Worm (Caenorhabditis elegans) whole organism, L2 larva: Measurements from ENCODE around the gene C28A5.6.
A peak's percentile ranks its signal among the peaks of the same experiment; 100 is the strongest.
"Not testable (repeated sequence)": the region's sequence is repeated elsewhere in the genome, so short reads cannot be mapped to it uniquely, and the experiment has no call there.

Source experiments
- R02D3.7 ChIP-seq: fragments of 150-350 bp; optimal IDR thresholded peaks from 2 replicates; lab custom pipeline; 2014; ENCODE audit warnings: missing biosample characterization, missing genetic modification characterization
- Y55F3AM.14 ChIP-seq: fragments of 200-800 bp; sonication (Bioruptor generic); optimal IDR thresholded peaks from 2 replicates; lab custom pipeline; 2018; ENCODE audit warnings: mild to moderate bottlenecking, missing genetic modification characterization, missing compliant biosample characterization
- alr-1 ChIP-seq: fragments of 150-350 bp; optimal IDR thresholded peaks from 2 replicates; lab custom pipeline; 2014; ENCODE audit warnings: missing biosample characterization, missing genetic modification characterization
- aly-2 ChIP-seq: fragments of 150-350 bp; optimal IDR thresholded peaks from 2 replicates; lab custom pipeline; 2014; ENCODE audit warnings: missing biosample characterization, missing genetic modification characterization
- ama-1 ChIP-seq: fragments of 150-350 bp; optimal IDR thresholded peaks from 2 replicates; lab custom pipeline; 2018; ENCODE audit warnings: inconsistent platforms
- blmp-1 ChIP-seq: sonication (generic microtip); optimal IDR thresholded peaks from 2 replicates; lab custom pipeline; 2017; ENCODE audit warnings: missing genetic modification characterization, mild to moderate bottlenecking, missing compliant biosample characterization, antibody characterized with exemption, moderate library complexity; ENCODE audit not compliant: insufficient read depth
- ceh-16 ChIP-seq: fragments of 150-350 bp; optimal IDR thresholded peaks from 2 replicates; lab custom pipeline; 2014; ENCODE audit warnings: missing biosample characterization, missing genetic modification characterization
- crh-2 ChIP-seq: sonication (generic microtip); optimal IDR thresholded peaks from 2 replicates; lab custom pipeline; 2017; ENCODE audit warnings: missing biosample characterization, missing genetic modification characterization
- egl-27 ChIP-seq: sonication (generic microtip); optimal IDR thresholded peaks from 3 replicates; lab custom pipeline; 2017; ENCODE audit warnings: missing biosample characterization, missing genetic modification reagents, missing genetic modification characterization
- elt-1 ChIP-seq: fragments of 150-350 bp; optimal IDR thresholded peaks from 2 replicates; lab custom pipeline; 2014; ENCODE audit warnings: missing biosample characterization, missing genetic modification characterization
- fos-1 ChIP-seq: fragments of 150-350 bp; optimal IDR thresholded peaks from 2 replicates; lab custom pipeline; 2014; ENCODE audit warnings: missing biosample characterization, missing genetic modification characterization
- lin-39 ChIP-seq: fragments of 150-350 bp; optimal IDR thresholded peaks from 2 replicates; lab custom pipeline; 2014; ENCODE audit warnings: missing biosample characterization, missing genetic modification reagents, missing genetic modification characterization
- lsy-2 ChIP-seq, 2 experiments: fragments of 150-350 bp in 1 of 2; sonication (generic microtip) in 1 of 2; optimal IDR thresholded peaks; 2 replicates each; lab custom pipeline; 2014 to 2017; ENCODE audit warnings: missing biosample characterization in 2 of 2, missing genetic modification characterization in 2 of 2
- mab-5 ChIP-seq: fragments of 150-350 bp; optimal IDR thresholded peaks from 2 replicates; lab custom pipeline; 2014; ENCODE audit warnings: missing biosample characterization, missing genetic modification characterization
- mdl-1 ChIP-seq, 2 experiments: fragments of 150-350 bp in 1 of 2; sonication (generic microtip) in 1 of 2; optimal IDR thresholded peaks; 2 replicates each; lab custom pipeline; 2017; ENCODE audit warnings: missing biosample characterization in 2 of 2, missing genetic modification characterization in 2 of 2
- nhr-10 ChIP-seq: sonication (generic microtip); optimal IDR thresholded peaks from 2 replicates; lab custom pipeline; 2017; ENCODE audit warnings: missing biosample characterization, missing genetic modification characterization
- nhr-11 ChIP-seq: fragments of 150-350 bp; optimal IDR thresholded peaks from 2 replicates; lab custom pipeline; 2014; ENCODE audit warnings: missing biosample characterization, missing genetic modification characterization
- nhr-12 ChIP-seq: fragments of 150-350 bp; optimal IDR thresholded peaks from 2 replicates; lab custom pipeline; 2014; ENCODE audit warnings: missing biosample characterization, missing genetic modification characterization
- nhr-129 ChIP-seq: fragments of 150-350 bp; optimal IDR thresholded peaks from 2 replicates; lab custom pipeline; 2014; ENCODE audit warnings: missing biosample characterization, missing genetic modification characterization
- nhr-237 ChIP-seq: fragments of 150-350 bp; optimal IDR thresholded peaks from 2 replicates; lab custom pipeline; 2014; ENCODE audit warnings: missing biosample characterization, missing genetic modification characterization
- nhr-25 ChIP-seq: fragments of 150-350 bp; sonication (generic microtip); optimal IDR thresholded peaks from 3 replicates; lab custom pipeline; 2014; ENCODE audit warnings: missing biosample characterization, missing genetic modification characterization
- nhr-6 ChIP-seq: fragments of 150-350 bp; optimal IDR thresholded peaks from 2 replicates; lab custom pipeline; 2014; ENCODE audit warnings: missing biosample characterization, missing genetic modification characterization
- peb-1 ChIP-seq: fragments of 150-350 bp; optimal IDR thresholded peaks from 2 replicates; lab custom pipeline; 2014; ENCODE audit warnings: missing biosample characterization, missing genetic modification characterization
- sem-4 ChIP-seq: fragments of 150-350 bp; optimal IDR thresholded peaks from 2 replicates; lab custom pipeline; 2014; ENCODE audit warnings: missing biosample characterization, missing genetic modification reagents, missing genetic modification characterization
- skn-1 ChIP-seq: sonication (generic microtip); optimal IDR thresholded peaks from 2 replicates; lab custom pipeline; 2017; ENCODE audit warnings: missing biosample characterization, missing genetic modification characterization
- sma-3 ChIP-seq: sonication (generic microtip); optimal IDR thresholded peaks from 2 replicates; lab custom pipeline; 2016; ENCODE audit warnings: missing genetic modification reagents, missing genetic modification characterization, missing compliant biosample characterization
- sma-9 ChIP-seq, 2 experiments: fragments of 150-350 bp in 1 of 2; sonication (generic microtip) in 1 of 2; optimal IDR thresholded peaks; 2 replicates each; lab custom pipeline; 2014 to 2016; ENCODE audit warnings: missing genetic modification characterization in 2 of 2, mild to moderate bottlenecking in 1 of 2, missing biosample characterization in 1 of 2, missing compliant biosample characterization in 1 of 2, missing genetic modification reagents in 1 of 2, moderate library complexity in 1 of 2
- snpc-4 ChIP-seq: fragments of 150-350 bp; optimal IDR thresholded peaks from 2 replicates; lab custom pipeline; 2014; ENCODE audit warnings: missing biosample characterization, missing genetic modification characterization
- unc-55 ChIP-seq: fragments of 150-350 bp; sonication (generic microtip); optimal IDR thresholded peaks from 3 replicates; lab custom pipeline; 2014; ENCODE audit warnings: missing biosample characterization, missing genetic modification reagents, missing genetic modification characterization
- zag-1 ChIP-seq: fragments of 150-350 bp; optimal IDR thresholded peaks from 2 replicates; lab custom pipeline; 2014; ENCODE audit warnings: missing biosample characterization, missing genetic modification characterization
- ztf-11 ChIP-seq: sonication (generic microtip); optimal IDR thresholded peaks from 2 replicates; lab custom pipeline; 2017; ENCODE audit warnings: missing biosample characterization, missing genetic modification characterization

The C28A5.6 gene

DNA sequence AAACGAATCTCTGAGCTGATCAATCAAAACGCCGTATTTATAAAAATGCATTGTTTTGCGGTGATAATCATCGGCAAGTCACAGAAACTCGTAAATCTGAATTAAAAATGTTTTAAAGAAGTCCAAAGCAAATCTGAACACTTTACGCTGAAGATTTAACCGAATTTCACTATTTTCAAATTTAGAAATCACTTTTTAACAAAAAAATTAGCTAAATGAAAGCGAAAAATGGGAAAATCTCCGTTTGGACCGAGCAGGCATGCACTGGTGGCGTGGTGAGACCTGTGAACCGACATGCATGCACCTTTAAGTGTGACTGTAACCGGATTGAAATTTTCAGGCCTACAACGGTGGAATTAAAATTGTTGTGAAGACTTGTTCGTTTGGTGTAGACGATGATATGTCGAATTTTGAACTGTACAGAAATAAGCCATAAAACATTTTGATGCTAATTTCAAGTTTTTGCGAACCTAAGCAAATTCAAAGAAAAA, 10.2 kb upstream of the C28A5.6 start, which contains the start of gene C28A5.2:
Gene C28A5.2, minus strand, starts transcription at position 51 of the 491 bp plus-strand sequence.
- TF ChIP-seq nhr-237 (tag; lab: Kevin White, UChicago), result no peak
- no peak for TF ChIP-seq mdl-1 (tag; optimal IDR thresholded peaks at IDR 0.05; lab: Kevin White, UChicago)
- TF ChIP-seq lin-39 (tag; lab: Kevin White, UChicago), result no peak
- no peak for TF ChIP-seq nhr-6 (tag; lab: Kevin White, UChicago)
- TF ChIP-seq ama-1 (lab: Kevin White, UChicago), result no peak
- TF ChIP-seq skn-1, result no peak
- no peak for TF ChIP-seq ztf-11 (tag; lab: Kevin White, UChicago)
- TF ChIP-seq snpc-4 (tag; lab: Kevin White, UChicago), result no peak
- no peak for TF ChIP-seq ceh-16
- no peak for TF ChIP-seq lsy-2 (tag; optimal IDR thresholded peaks at IDR 0.05; lab: Kevin White, UChicago)
- TF ChIP-seq blmp-1 (tag; lab: Kevin White, UChicago), result no peak
- no peak for TF ChIP-seq sem-4 (tag; lab: Kevin White, UChicago)
- TF ChIP-seq fos-1, result no peak
- TF ChIP-seq nhr-25 (tag; lab: Kevin White, UChicago), result no peak
- TF ChIP-seq, all 48 proteins: peak for 0

DNA sequence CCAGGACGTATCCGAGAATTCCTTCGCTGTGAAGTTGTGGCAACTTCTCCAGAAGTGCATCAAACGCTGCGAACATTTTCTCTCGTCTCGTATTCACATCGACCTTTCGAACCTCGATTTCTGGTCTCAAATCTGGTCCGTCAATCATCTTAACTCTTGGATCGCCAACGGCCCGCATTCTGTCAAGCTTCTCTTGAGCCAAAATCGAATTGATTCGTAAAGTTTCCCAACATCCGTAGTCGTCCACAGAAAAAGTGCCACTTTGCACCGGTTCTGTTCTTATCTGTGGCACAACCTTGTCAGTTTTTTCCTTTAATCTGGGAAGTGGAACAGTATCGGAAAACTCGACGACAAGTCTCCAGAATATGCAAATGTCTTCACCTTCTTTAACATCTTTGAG, 6.0 kb upstream of the C28A5.6 start:
- TF ChIP-seq aly-2 (tag; lab: Kevin White, UChicago) (no peak), fos-1 (no peak), skn-1 (no peak), lin-39 (tag; lab: Kevin White, UChicago) (no peak), sem-4 (tag; lab: Kevin White, UChicago) (no peak), alr-1 (tag; lab: Kevin White, UChicago) (no peak), blmp-1 (tag; lab: Kevin White, UChicago) (no peak), peb-1 (tag; lab: Kevin White, UChicago) (no peak), crh-2 (tag; lab: Kevin White, UChicago) (no peak), Y55F3AM.14 (GFP tag; lab: Kevin White, UChicago) (no peak), nhr-12 (tag; lab: Kevin White, UChicago) (no peak), sma-3 (GFP tag; lab: Kevin White, UChicago) (no peak), elt-1 (tag; lab: Kevin White, UChicago) (no peak), zag-1 (tag; lab: Kevin White, UChicago) (no peak), R02D3.7 (tag; lab: Kevin White, UChicago) (no peak)

DNA sequence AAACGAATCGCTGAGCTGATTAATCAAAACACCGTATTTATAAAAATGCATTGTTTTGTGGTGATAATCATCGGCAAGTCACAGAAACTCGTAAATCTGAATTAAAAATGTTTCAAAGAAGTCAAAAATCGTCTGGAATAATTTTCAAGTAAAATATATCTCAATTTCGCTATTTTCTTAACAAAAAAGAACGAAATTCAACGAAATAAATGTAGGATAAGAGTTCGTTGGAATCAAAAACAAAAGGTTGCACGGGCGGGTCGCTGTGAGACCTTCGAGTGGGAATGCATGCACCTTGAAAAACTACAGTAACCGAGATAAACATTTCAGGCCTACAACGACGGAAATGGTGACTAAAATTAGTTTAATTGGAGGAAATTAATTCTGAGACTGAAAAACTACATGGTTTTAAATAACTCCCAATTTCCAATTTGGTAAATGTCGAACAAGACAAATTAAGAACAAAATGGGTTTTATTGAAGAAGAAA, 5.0 kb upstream of the C28A5.6 start, which contains the start of gene C28A5.1:
Gene C28A5.1, minus strand, starts transcription at position 51 of the 488 bp plus-strand sequence.
- no peak for TF ChIP-seq mab-5 (tag; lab: Kevin White, UChicago)

DNA sequence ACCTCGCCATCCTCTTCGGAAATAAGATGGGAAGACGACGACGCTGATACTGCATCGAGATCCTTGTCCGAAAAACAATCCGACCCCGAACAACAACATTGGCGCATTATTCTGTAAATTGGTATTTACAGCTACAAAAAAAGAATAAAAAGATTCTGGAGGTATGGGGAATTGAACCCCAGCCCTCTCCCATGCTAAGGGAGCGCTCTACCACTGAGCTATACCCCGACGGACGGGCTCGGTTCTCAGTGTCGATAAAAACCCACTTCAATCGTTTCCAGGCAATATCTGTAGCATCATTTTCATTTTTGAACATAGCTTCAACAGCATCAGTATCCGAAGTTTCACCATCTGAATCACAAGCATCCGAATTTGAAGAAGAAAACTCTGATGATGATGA, 505 bp downstream of the C28A5.6 start:
- TF ChIP-seq nhr-129 (tag; lab: Kevin White, UChicago), result peak; percentile 14
- no peak for TF ChIP-seq peb-1 (tag; lab: Kevin White, UChicago)
- TF ChIP-seq nhr-11 (tag; lab: Kevin White, UChicago), result no peak
- TF ChIP-seq unc-55 (GFP tag; lab: Kevin White, UChicago), result peak; percentile 11
- no peak for TF ChIP-seq nhr-10
- TF ChIP-seq egl-27 (tag; lab: Kevin White, UChicago), result no peak
- TF ChIP-seq, all 48 proteins: peak for 2

DNA sequence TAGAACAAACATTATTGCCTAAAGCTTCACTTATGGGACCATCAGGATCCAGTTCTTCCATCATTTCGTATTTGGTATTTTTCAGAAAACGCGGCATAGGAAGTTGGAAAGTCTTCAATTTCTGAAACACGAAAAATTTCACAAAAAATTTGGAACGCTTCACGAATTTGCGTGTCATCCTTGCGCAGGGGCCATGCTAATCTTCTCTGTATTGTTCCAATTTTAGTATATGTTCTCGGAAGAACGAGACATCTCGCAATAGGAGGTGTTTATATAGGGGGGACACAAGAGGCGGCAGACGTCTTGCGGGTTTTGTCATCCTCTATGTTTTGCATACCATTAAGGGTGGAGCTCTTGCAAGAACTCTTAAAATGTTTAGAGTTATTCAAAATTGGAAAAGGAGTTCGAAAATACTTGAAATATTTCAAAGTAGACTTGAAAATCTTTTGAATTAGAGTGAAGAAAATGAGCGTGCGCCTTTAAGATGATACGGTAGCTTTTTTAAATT, 2.5 kb downstream of the C28A5.6 start:
- TF ChIP-seq lsy-2 (tag; optimal IDR thresholded peaks at IDR 0.05; lab: Kevin White, UChicago), result peak; percentile 37 to 44
- TF ChIP-seq snpc-4 (tag; lab: Kevin White, UChicago), result peak; percentile 95
- TF ChIP-seq sma-9 (GFP tag; optimal IDR thresholded peaks at IDR 0.05; lab: Kevin White, UChicago), result peak; percentile 13
- TF ChIP-seq sma-9 (tag; optimal IDR thresholded peaks at IDR 0.05; lab: Kevin White, UChicago), result not testable (repeated sequence)
